Fruit fly (Drosophila melanogaster) whole organism, pupa: Measurements from ENCODE around the gene msk.

Source experiments
- CG32121 ChIP-seq: fragments of 200-800 bp; sonication (Bioruptor generic); IDR thresholded peaks from 2 replicates; pipeline ENCODE4 v1.3.6; 2022; ENCODE audit warnings: missing biosample characterization, missing genetic modification characterization
- CG8159 ChIP-seq: fragments of 200-800 bp; sonication (Bioruptor generic); optimal IDR thresholded peaks from 3 replicates; lab custom pipeline; 2018; ENCODE audit warnings: missing biosample characterization, mild to moderate bottlenecking, missing genetic modification characterization, moderate library complexity
- CG8301 ChIP-seq: fragments of 200-800 bp; sonication (Bioruptor generic); optimal IDR thresholded peaks from 2 replicates; lab custom pipeline; 2018; ENCODE audit warnings: missing biosample characterization, mild to moderate bottlenecking, missing genetic modification characterization
- D1 ChIP-seq: fragments of 200-800 bp; sonication (Bioruptor generic); optimal IDR thresholded peaks from 2 replicates; lab custom pipeline; 2018; ENCODE audit warnings: missing biosample characterization, mild to moderate bottlenecking, missing genetic modification characterization, moderate library complexity
- EcR ChIP-seq: fragments of 200-800 bp; sonication (Bioruptor generic); optimal IDR thresholded peaks from 3 replicates; lab custom pipeline; 2019; ENCODE audit warnings: missing biosample characterization, missing genetic modification characterization, mild to moderate bottlenecking, moderate library complexity, missing genetic modification reagents
- Pif1A ChIP-seq: fragments of 200-800 bp; sonication (Bioruptor generic); optimal IDR thresholded peaks from 3 replicates; lab custom pipeline; 2016; ENCODE audit warnings: missing biosample characterization, missing genetic modification characterization
- Pif1B ChIP-seq: fragments of 200-800 bp; sonication (Bioruptor generic); optimal IDR thresholded peaks from 3 replicates; lab custom pipeline; 2016; ENCODE audit warnings: missing biosample characterization, missing genetic modification characterization
- fd96Ca ChIP-seq: fragments of 200-800 bp; sonication (Bioruptor generic); IDR thresholded peaks from 3 replicates; pipeline ENCODE4 v1.3.6; 2022; ENCODE audit warnings: missing biosample characterization, missing genetic modification characterization

DNA sequence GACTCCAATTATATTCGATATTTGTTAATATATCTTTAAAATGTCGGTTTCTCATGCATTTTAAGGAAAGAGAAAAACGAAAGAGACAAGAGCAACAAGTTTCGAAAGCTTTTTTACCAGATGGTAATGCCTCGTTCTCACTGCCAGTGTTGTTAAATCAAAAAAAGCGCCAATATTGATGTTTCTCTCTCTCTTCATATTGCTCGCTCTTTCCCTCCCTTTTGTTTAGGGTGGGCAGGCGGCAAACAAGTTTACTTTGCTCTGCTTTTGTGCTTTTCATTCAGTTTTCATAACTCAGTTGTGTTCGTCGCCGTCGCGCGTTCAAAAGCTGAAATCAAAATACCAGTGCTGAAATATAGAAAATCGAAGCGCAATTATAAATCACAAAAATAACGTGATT is 34.2 kb upstream of the msk start:
- peak; percentile 49 for TF ChIP-seq CG8159 (tag; lab: Kevin White, UChicago)
- TF ChIP-seq D1 (tag; lab: Kevin White, UChicago) = no peak
- TF ChIP-seq Pif1B (GFP tag; lab: Kevin White, UChicago) = peak; percentile 66
- no peak for TF ChIP-seq fd96Ca (GFP tag; lab: Robert Waterston, UW)
- peak; percentile 21; the same call in 1 of the 2 replicates for TF ChIP-seq CG32121 (GFP tag; lab: Robert Waterston, UW)
- peak; percentile 75 for TF ChIP-seq Pif1A
- TF ChIP-seq EcR (GFP tag; lab: Kevin White, UChicago) = peak; percentile 28
- peak; percentile 11 for TF ChIP-seq CG8301 (tag; lab: Kevin White, UChicago)
